Worm (Caenorhabditis elegans) whole organism, L4 larva: ENCODE results near the gene Y57G11C.8.

Source experiments
- F44E2.7 ChIP-seq: fragments of 200-800 bp; sonication (Bioruptor generic); IDR thresholded peaks from 2 replicates; pipeline ENCODE4 v2.1.2; 2022; ENCODE audit warnings: missing genetic modification characterization, missing compliant biosample characterization
- ceh-20 ChIP-seq: fragments of 200-800 bp; sonication (Bioruptor generic); IDR thresholded peaks from 2 replicates; pipeline ENCODE4 v1.3.6; 2022; ENCODE audit warnings: missing genetic modification reagents, missing genetic modification characterization, missing compliant biosample characterization
- daf-19 ChIP-seq: fragments of 200-800 bp; sonication (Bioruptor generic); conservative IDR thresholded peaks from 2 replicates; pipeline ENCODE4 v1.3.6; 2022; ENCODE audit warnings: missing genetic modification characterization, missing compliant biosample characterization
- daf-8 ChIP-seq: fragments of 200-800 bp; sonication (Bioruptor generic); IDR thresholded peaks from 2 replicates; pipeline ENCODE4 v1.3.6; 2022; ENCODE audit warnings: missing genetic modification characterization, missing compliant biosample characterization
- jun-1 ChIP-seq: fragments of 150-350 bp; optimal IDR thresholded peaks from 2 replicates; lab custom pipeline; 2014; ENCODE audit warnings: missing biosample characterization, missing genetic modification reagents, missing genetic modification characterization
- lim-7 ChIP-seq: fragments of 200-800 bp; sonication (Bioruptor generic); IDR thresholded peaks from 2 replicates; pipeline ENCODE4 v1.3.6; 2022; ENCODE audit warnings: missing genetic modification characterization, missing compliant biosample characterization
- lin-29 ChIP-seq: fragments of 200-800 bp; sonication (Bioruptor generic); IDR thresholded peaks from 2 replicates; pipeline ENCODE4 v1.3.6; 2022; ENCODE audit warnings: missing genetic modification reagents, missing genetic modification characterization, missing compliant biosample characterization
- mep-1 ChIP-seq: fragments of 150-350 bp; sonication (generic microtip); optimal IDR thresholded peaks from 3 replicates; lab custom pipeline; 2014; ENCODE audit warnings: missing biosample characterization, missing genetic modification characterization
- nhr-25 ChIP-seq: sonication (generic microtip); optimal IDR thresholded peaks from 2 replicates; lab custom pipeline; 2017; ENCODE audit warnings: missing genetic modification characterization, mild to moderate bottlenecking, missing compliant biosample characterization, antibody characterized with exemption, moderate library complexity, borderline replicate concordance; ENCODE audit not compliant: insufficient read depth
- pha-4 ChIP-seq, 2 experiments: fragments of 150-350 bp in 1 of 2; fragments of 200-800 bp in 1 of 2; sonication (Bioruptor generic) in 1 of 2; IDR thresholded peaks in 1 of 2; optimal IDR thresholded peaks in 1 of 2; 2 replicates each; pipeline versions ENCODE4 v1.3.6 to Lab custom; 2014 to 2022; ENCODE audit warnings: missing genetic modification characterization in 2 of 2, missing genetic modification reagents in 2 of 2, missing biosample characterization in 1 of 2, missing compliant biosample characterization in 1 of 2
- unc-39 ChIP-seq: sonication (generic microtip); optimal IDR thresholded peaks from 2 replicates; lab custom pipeline; 2017; ENCODE audit warnings: missing biosample characterization, missing genetic modification characterization
- unc-62 ChIP-seq, 3 experiments: fragments of 150-350 bp in 1 of 3; sonication (generic microtip); optimal IDR thresholded peaks in 2 of 3; peaks in 1 of 3; 1 replicate in 1 of 3; 2 replicates in 2 of 3; lab custom pipeline; 2014 to 2017; ENCODE audit warnings: missing biosample characterization in 3 of 3, missing genetic modification characterization in 3 of 3, missing genetic modification reagents in 3 of 3, missing genotype in 1 of 3

- TF ChIP-seq pha-4 (GFP tag; IDR thresholded peaks at IDR 0.05; lab: Robert Waterston, UW) (no peak), pha-4 (tag; optimal IDR thresholded peaks at IDR 0.05; lab: Kevin White, UChicago) (no peak), unc-62 (GFP tag; optimal IDR thresholded peaks at IDR 0.05 in 1 of 2; lab: Kevin White, UChicago) (peak in 1 of 2 experiments; percentile 72), unc-62 (tag; optimal IDR thresholded peaks at IDR 0.05; lab: Kevin White, UChicago) (no peak), lim-7 (no peak), mep-1 (no peak), unc-39 (tag; lab: Kevin White, UChicago) (no peak), nhr-25 (tag; lab: Kevin White, UChicago) (no peak), ceh-20 (GFP tag; lab: Robert Waterston, UW) (no peak), F44E2.7 (GFP tag; lab: Robert Waterston, UW) (no peak), jun-1 (tag; lab: Kevin White, UChicago) (no peak), daf-8 (no peak), lin-29 (no peak), daf-19 (no peak)
Observed at ce11 chrIV:14828218-14828617, 46.6 kb downstream of the Y57G11C.8 start.
